Worm (Caenorhabditis elegans) whole organism, late embryonic: ENCODE results near the gene C53A3.3.

Experiments
- C38D4.7 ChIP-seq: fragments of 200-800 bp; sonication (Bioruptor generic); optimal IDR thresholded peaks from 2 replicates; lab custom pipeline; 2018; ENCODE audit warnings: mild to moderate bottlenecking, missing genetic modification characterization, moderate library complexity, missing compliant biosample characterization
- K02D7.2 ChIP-seq: sonication (generic microtip); optimal IDR thresholded peaks from 2 replicates; lab custom pipeline; 2017; ENCODE audit warnings: mild to moderate bottlenecking, missing genetic modification characterization, missing compliant biosample characterization
- K09A11.1 ChIP-seq: sonication (generic microtip); optimal IDR thresholded peaks from 2 replicates; lab custom pipeline; 2017; ENCODE audit warnings: antibody characterized with exemption, mild to moderate bottlenecking, missing genetic modification characterization, missing compliant biosample characterization; ENCODE audit not compliant: insufficient read depth
- T23F11.4 ChIP-seq: fragments of 200-800 bp; sonication (Bioruptor generic); optimal IDR thresholded peaks from 2 replicates; lab custom pipeline; 2018; ENCODE audit warnings: mild to moderate bottlenecking, missing genetic modification characterization, missing compliant biosample characterization
- Y22D7AL.16 ChIP-seq: sonication (generic microtip); optimal IDR thresholded peaks from 2 replicates; lab custom pipeline; 2016; ENCODE audit warnings: missing genetic modification characterization, missing compliant biosample characterization
- ama-1 ChIP-seq: fragments of 150-350 bp; optimal IDR thresholded peaks from 2 replicates; lab custom pipeline; 2014
- ceh-22 ChIP-seq: sonication (generic microtip); optimal IDR thresholded peaks from 2 replicates; lab custom pipeline; 2017; ENCODE audit warnings: missing biosample characterization, missing genetic modification characterization
- ceh-24 ChIP-seq: sonication (generic microtip); optimal IDR thresholded peaks from 2 replicates; lab custom pipeline; 2016; ENCODE audit warnings: mild to moderate bottlenecking, missing genetic modification characterization, missing compliant biosample characterization
- ceh-34 ChIP-seq: sonication (generic microtip); optimal IDR thresholded peaks from 2 replicates; lab custom pipeline; 2016; ENCODE audit warnings: mild to moderate bottlenecking, missing genetic modification characterization, missing compliant biosample characterization
- ceh-45 ChIP-seq: fragments of 200-800 bp; sonication (Bioruptor generic); IDR thresholded peaks from 2 replicates; pipeline ENCODE4 v1.3.6; 2022; ENCODE audit warnings: missing genetic modification reagents, missing genetic modification characterization, missing compliant biosample characterization
- ceh-6 ChIP-seq: fragments of 200-800 bp; sonication (Bioruptor generic); optimal IDR thresholded peaks from 2 replicates; lab custom pipeline; 2018; ENCODE audit warnings: mild to moderate bottlenecking, missing genetic modification characterization, missing compliant biosample characterization
- dmd-4 ChIP-seq: sonication (generic microtip); optimal IDR thresholded peaks from 2 replicates; lab custom pipeline; 2016; ENCODE audit warnings: borderline replicate concordance, missing genetic modification characterization, missing compliant biosample characterization
- elt-2 ChIP-seq: sonication (generic microtip); optimal IDR thresholded peaks from 2 replicates; lab custom pipeline; 2016; ENCODE audit warnings: missing genetic modification reagents, missing genetic modification characterization, missing compliant biosample characterization
- elt-4 ChIP-seq: sonication (generic microtip); optimal IDR thresholded peaks from 2 replicates; lab custom pipeline; 2016; ENCODE audit warnings: missing genetic modification characterization, missing compliant biosample characterization
- fax-1 ChIP-seq: sonication (generic microtip); optimal IDR thresholded peaks from 2 replicates; lab custom pipeline; 2016; ENCODE audit warnings: missing genotype, missing genetic modification characterization, missing compliant biosample characterization
- hlh-13 ChIP-seq: fragments of 200-800 bp; sonication (Bioruptor generic); optimal IDR thresholded peaks from 2 replicates; lab custom pipeline; 2018; ENCODE audit warnings: mild to moderate bottlenecking, missing genetic modification characterization, missing compliant biosample characterization
- hlh-15 ChIP-seq: sonication (generic microtip); optimal IDR thresholded peaks from 2 replicates; lab custom pipeline; 2016; ENCODE audit warnings: missing genetic modification characterization, missing compliant biosample characterization
- hlh-30 ChIP-seq: sonication (generic microtip); optimal IDR thresholded peaks from 2 replicates; lab custom pipeline; 2017; ENCODE audit warnings: antibody characterized with exemption, missing genetic modification characterization, missing compliant biosample characterization; ENCODE audit not compliant: insufficient read depth
- hlh-6 ChIP-seq: sonication (generic microtip); optimal IDR thresholded peaks from 2 replicates; lab custom pipeline; 2016; ENCODE audit warnings: missing genotype, missing genetic modification characterization, missing compliant biosample characterization
- hlh-8 ChIP-seq: sonication (generic microtip); optimal IDR thresholded peaks from 2 replicates; lab custom pipeline; 2016; ENCODE audit warnings: missing genotype, missing genetic modification characterization, missing compliant biosample characterization
- lim-6 ChIP-seq: sonication (generic microtip); optimal IDR thresholded peaks from 2 replicates; lab custom pipeline; 2016; ENCODE audit warnings: missing genetic modification characterization, missing compliant biosample characterization
- lin-11 ChIP-seq: fragments of 200-800 bp; sonication (Bioruptor generic); optimal IDR thresholded peaks from 2 replicates; lab custom pipeline; 2018; ENCODE audit warnings: mild to moderate bottlenecking, missing genetic modification characterization, missing compliant biosample characterization
- madf-2 ChIP-seq: sonication (generic microtip); optimal IDR thresholded peaks from 2 replicates; lab custom pipeline; 2017; ENCODE audit warnings: missing genetic modification characterization, missing compliant biosample characterization
- mec-3 ChIP-seq: sonication (generic microtip); optimal IDR thresholded peaks from 2 replicates; lab custom pipeline; 2016; ENCODE audit warnings: borderline replicate concordance, missing genetic modification characterization, missing compliant biosample characterization
- nhr-232 ChIP-seq: sonication (generic microtip); optimal IDR thresholded peaks from 2 replicates; lab custom pipeline; 2016; ENCODE audit warnings: missing genetic modification characterization, missing compliant biosample characterization
- npax-4 ChIP-seq: sonication (generic microtip); optimal IDR thresholded peaks from 2 replicates; lab custom pipeline; 2016; ENCODE audit warnings: missing genetic modification characterization, missing compliant biosample characterization
- odd-2 ChIP-seq: sonication (generic microtip); optimal IDR thresholded peaks from 2 replicates; lab custom pipeline; 2017; ENCODE audit warnings: antibody characterized with exemption, mild to moderate bottlenecking, missing genetic modification characterization, missing compliant biosample characterization
- pat-9 ChIP-seq: fragments of 200-800 bp; sonication (Bioruptor generic); optimal IDR thresholded peaks from 2 replicates; lab custom pipeline; 2018; ENCODE audit warnings: mild to moderate bottlenecking, missing genetic modification characterization, moderate library complexity, missing compliant biosample characterization
- pax-1 ChIP-seq: fragments of 150-350 bp; optimal IDR thresholded peaks from 2 replicates; lab custom pipeline; 2014; ENCODE audit warnings: missing biosample characterization, missing genetic modification characterization
- pqm-1 ChIP-seq: sonication (generic microtip); optimal IDR thresholded peaks from 2 replicates; lab custom pipeline; 2016; ENCODE audit warnings: missing genetic modification characterization, missing compliant biosample characterization
- pros-1 ChIP-seq: fragments of 150-350 bp; optimal IDR thresholded peaks from 2 replicates; lab custom pipeline; 2014; ENCODE audit warnings: missing biosample characterization, missing genetic modification reagents, missing genetic modification characterization
- sdc-2 ChIP-seq: sonication (generic microtip); optimal IDR thresholded peaks from 2 replicates; lab custom pipeline; 2016; ENCODE audit warnings: missing genotype, missing genetic modification characterization, missing compliant biosample characterization
- sox-4 ChIP-seq: sonication (generic microtip); optimal IDR thresholded peaks from 2 replicates; lab custom pipeline; 2017; ENCODE audit warnings: mild to moderate bottlenecking, missing genetic modification characterization, inconsistent platforms, missing compliant biosample characterization
- syd-9 ChIP-seq: sonication (generic microtip); optimal IDR thresholded peaks from 2 replicates; lab custom pipeline; 2016; ENCODE audit warnings: mild to moderate bottlenecking, missing genetic modification characterization, moderate library complexity, missing compliant biosample characterization
- tbx-2 ChIP-seq: sonication (generic microtip); optimal IDR thresholded peaks from 2 replicates; lab custom pipeline; 2016; ENCODE audit warnings: missing genetic modification characterization, missing compliant biosample characterization
- unc-42 ChIP-seq: sonication (generic microtip); optimal IDR thresholded peaks from 2 replicates; lab custom pipeline; 2016; ENCODE audit warnings: missing genotype, missing genetic modification characterization, missing compliant biosample characterization
- zip-5 ChIP-seq: sonication (generic microtip); optimal IDR thresholded peaks from 2 replicates; lab custom pipeline; 2016; ENCODE audit warnings: missing genetic modification characterization, missing compliant biosample characterization
- ztf-16 ChIP-seq: sonication (generic microtip); optimal IDR thresholded peaks from 2 replicates; lab custom pipeline; 2017; ENCODE audit warnings: missing genetic modification characterization, missing compliant biosample characterization

The C53A3.3 gene

ce11 chrV:5756193-5756592 is at the start of gene C53A3.3:
Gene C53A3.3, plus strand, starts transcription at chrV:5756493.
- TF ChIP-seq npax-4: no peak
- no peak for TF ChIP-seq hlh-8 (tag; lab: Kevin White, UChicago)
- no peak for TF ChIP-seq ceh-24 (tag; lab: Kevin White, UChicago)
- TF ChIP-seq ceh-45 (GFP tag; lab: Robert Waterston, UW): no peak
- TF ChIP-seq nhr-232 (tag; lab: Kevin White, UChicago): no peak
- no peak for TF ChIP-seq sox-4
- TF ChIP-seq lin-11: no peak
- no peak for TF ChIP-seq elt-2 (tag; lab: Kevin White, UChicago)

- TF ChIP-seq npax-4 (no peak), unc-42 (tag; lab: Kevin White, UChicago) (peak; percentile 56)
Observed at ce11 chrV:5708331-5708730, 48.0 kb upstream of the C53A3.3 start.

ce11 chrV:5712189-5712588 is 44.1 kb upstream of the C53A3.3 start:
- TF ChIP-seq unc-42 (tag; lab: Kevin White, UChicago) (peak; percentile 21), pat-9 (tag; lab: Kevin White, UChicago) (no peak)

ce11 chrV:5712652-5713051 is 43.6 kb upstream of the C53A3.3 start, which contains the start of gene gcst-1:
Gene gcst-1, plus strand, starts transcription at chrV:5712928.
- TF ChIP-seq K09A11.1 (tag; lab: Kevin White, UChicago) (no peak), elt-4 (tag; lab: Kevin White, UChicago) (no peak), dmd-4 (tag; lab: Kevin White, UChicago) (no peak), elt-2 (tag; lab: Kevin White, UChicago) (peak; percentile 82)

- TF ChIP-seq lim-6 (tag; lab: Kevin White, UChicago) (no peak), ceh-24 (tag; lab: Kevin White, UChicago) (no peak), hlh-6 (tag; lab: Kevin White, UChicago) (no peak), lin-11 (no peak), C38D4.7 (GFP tag; lab: Kevin White, UChicago) (no peak), pros-1 (tag; lab: Kevin White, UChicago) (no peak), T23F11.4 (no peak), ceh-22 (tag; lab: Kevin White, UChicago) (no peak)
Observed at ce11 chrV:5713510-5713909, 42.8 kb upstream of the C53A3.3 start.

- no peak for TF ChIP-seq ceh-34 (tag; lab: Kevin White, UChicago)
- no peak for TF ChIP-seq zip-5 (tag; lab: Kevin White, UChicago)
- no peak for TF ChIP-seq ztf-16
- TF ChIP-seq tbx-2 (tag; lab: Kevin White, UChicago): no peak
- TF ChIP-seq hlh-30 (tag; lab: Kevin White, UChicago): no peak
- TF ChIP-seq hlh-13: no peak
- TF ChIP-seq elt-2 (tag; lab: Kevin White, UChicago): no peak
- no peak for TF ChIP-seq hlh-8 (tag; lab: Kevin White, UChicago)
- TF ChIP-seq mec-3 (tag; lab: Kevin White, UChicago): no peak
- no peak for TF ChIP-seq ama-1 (lab: Kevin White, UChicago)
- TF ChIP-seq pax-1 (tag; lab: Kevin White, UChicago): no peak
- TF ChIP-seq, all 69 proteins: peak for 0
Observed at ce11 chrV:5716508-5716907, 39.8 kb upstream of the C53A3.3 start, which contains the start of gene K09H11.9. Gene K09H11.9, minus strand, starts transcription at chrV:5716608.

- no peak for TF ChIP-seq hlh-6 (tag; lab: Kevin White, UChicago)
- no peak for TF ChIP-seq ceh-45 (GFP tag; lab: Robert Waterston, UW)
- TF ChIP-seq pat-9 (tag; lab: Kevin White, UChicago): no peak
- no peak for TF ChIP-seq ceh-6 (GFP tag; lab: Kevin White, UChicago)
- TF ChIP-seq K02D7.2 (tag; lab: Kevin White, UChicago): no peak
- no peak for TF ChIP-seq nhr-232 (tag; lab: Kevin White, UChicago)
- TF ChIP-seq odd-2 (tag; lab: Kevin White, UChicago): no peak
- TF ChIP-seq hlh-8 (tag; lab: Kevin White, UChicago): no peak
- TF ChIP-seq syd-9: no peak
- no peak for TF ChIP-seq hlh-15 (tag; lab: Kevin White, UChicago)
- TF ChIP-seq madf-2 (tag; lab: Kevin White, UChicago): no peak
- TF ChIP-seq pax-1 (tag; lab: Kevin White, UChicago): no peak
- TF ChIP-seq fax-1 (tag; lab: Kevin White, UChicago): no peak
- TF ChIP-seq Y22D7AL.16 (tag; lab: Kevin White, UChicago): no peak
- TF ChIP-seq pqm-1 (tag; lab: Kevin White, UChicago): no peak
- no peak for TF ChIP-seq sdc-2 (tag; lab: Kevin White, UChicago)
- no peak for TF ChIP-seq C38D4.7 (GFP tag; lab: Kevin White, UChicago)
- TF ChIP-seq hlh-13: no peak
- TF ChIP-seq mec-3 (tag; lab: Kevin White, UChicago): no peak
Observed at ce11 chrV:5717237-5717935, 38.9 kb upstream of the C53A3.3 start, which contains the start of gene rga-3. Gene rga-3, plus strand, starts transcription at chrV:5717885.
